Fruit fly (Drosophila melanogaster) whole organism, embryonic: ENCODE measurements around the gene pont.
A peak's percentile ranks its signal among the peaks of the same experiment; 100 is the strongest.

Experiments used
- CG10462 ChIP-seq: fragments of 200-800 bp; sonication (Bioruptor generic); optimal IDR thresholded peaks from 2 replicates; lab custom pipeline; 2016; ENCODE audit warnings: missing biosample characterization, missing genetic modification characterization
- CG11696 ChIP-seq: fragments of 200-800 bp; sonication (Bioruptor generic); IDR thresholded peaks from 2 replicates; pipeline ENCODE4 v1.3.6; 2022; ENCODE audit warnings: missing biosample characterization, missing genetic modification characterization
- CG12071 ChIP-seq: fragments of 200-800 bp; sonication (Bioruptor generic); optimal IDR thresholded peaks from 3 replicates; lab custom pipeline; 2018; ENCODE audit warnings: missing biosample characterization, mild to moderate bottlenecking, missing genetic modification characterization
- CG12104 ChIP-seq: fragments of 200-800 bp; sonication (Bioruptor generic); optimal IDR thresholded peaks from 3 replicates; lab custom pipeline; 2016; ENCODE audit warnings: missing biosample characterization, missing genetic modification characterization
- CG12299 ChIP-seq: fragments of 200-800 bp; sonication (Bioruptor generic); optimal IDR thresholded peaks from 2 replicates; lab custom pipeline; 2018; ENCODE audit warnings: missing biosample characterization, mild to moderate bottlenecking, missing genetic modification characterization
- CG13287 ChIP-seq: fragments of 200-800 bp; sonication (Bioruptor generic); IDR thresholded peaks from 2 replicates; pipeline ENCODE4 v1.3.6; 2022; ENCODE audit warnings: missing biosample characterization, missing genetic modification characterization; ENCODE audit not compliant: partially characterized antibody
- CG13424 ChIP-seq: fragments of 200-800 bp; sonication (Bioruptor generic); optimal IDR thresholded peaks from 2 replicates; lab custom pipeline; 2019; ENCODE audit warnings: missing biosample characterization, mild to moderate bottlenecking, missing genetic modification characterization, moderate library complexity
- CG15011 ChIP-seq: fragments of 200-800 bp; sonication (Bioruptor generic); optimal IDR thresholded peaks from 3 replicates; lab custom pipeline; 2018; ENCODE audit warnings: missing biosample characterization, mild to moderate bottlenecking, missing genetic modification characterization
- CG16815 ChIP-seq: fragments of 200-800 bp; sonication (Bioruptor generic); optimal IDR thresholded peaks from 3 replicates; lab custom pipeline; 2017; ENCODE audit warnings: missing biosample characterization, mild to moderate bottlenecking, missing genetic modification characterization
- CG18262 ChIP-seq: fragments of 200-800 bp; optimal IDR thresholded peaks from 3 replicates; lab custom pipeline; 2019; ENCODE audit warnings: missing biosample characterization, mild to moderate bottlenecking, missing genetic modification characterization, moderate library complexity
- CG2129 ChIP-seq: fragments of 200-800 bp; sonication (Bioruptor generic); IDR thresholded peaks from 2 replicates; pipeline ENCODE4 v1.3.6; 2022; ENCODE audit warnings: missing biosample characterization, missing genetic modification characterization; ENCODE audit not compliant: partially characterized antibody
- CG31388 ChIP-seq: fragments of 200-800 bp; sonication (Bioruptor generic); optimal IDR thresholded peaks from 2 replicates; lab custom pipeline; 2016; ENCODE audit warnings: missing biosample characterization, missing genetic modification characterization
- CG32772 ChIP-seq: fragments of 200-800 bp; sonication (Bioruptor generic); IDR thresholded peaks from 2 replicates; pipeline ENCODE4 v1.3.6; 2022; ENCODE audit warnings: missing biosample characterization, missing genetic modification characterization
- CG3281 ChIP-seq: fragments of 200-800 bp; sonication (Bioruptor generic); optimal IDR thresholded peaks from 3 replicates; lab custom pipeline; 2017; ENCODE audit warnings: missing biosample characterization, mild to moderate bottlenecking, missing genetic modification characterization
- CG34422 ChIP-seq: fragments of 200-800 bp; sonication (Bioruptor generic); IDR thresholded peaks from 3 replicates; pipeline ENCODE4 v1.3.6; 2022; ENCODE audit warnings: missing biosample characterization, missing genetic modification characterization
- CG3726 ChIP-seq: fragments of 200-800 bp; sonication (Bioruptor generic); IDR thresholded peaks from 3 replicates; pipeline ENCODE4, ENCODE4 v1.3.6; 2022; ENCODE audit warnings: missing biosample characterization, missing genetic modification characterization
- CG3995 ChIP-seq: fragments of 200-800 bp; sonication (Bioruptor generic); optimal IDR thresholded peaks from 3 replicates; lab custom pipeline; 2016; ENCODE audit warnings: missing biosample characterization, missing genetic modification characterization
- CG6765 ChIP-seq: fragments of 200-800 bp; sonication (Bioruptor generic); optimal IDR thresholded peaks from 3 replicates; lab custom pipeline; 2017; ENCODE audit warnings: missing biosample characterization, mild to moderate bottlenecking, missing genetic modification characterization
- CG6813 ChIP-seq: fragments of 200-800 bp; sonication (Bioruptor generic); optimal IDR thresholded peaks from 2 replicates; lab custom pipeline; 2017; ENCODE audit warnings: missing biosample characterization, missing genetic modification characterization, mild to moderate bottlenecking, moderate library complexity, missing genetic modification reagents
- CG7745 ChIP-seq: fragments of 200-800 bp; sonication (Bioruptor generic); optimal IDR thresholded peaks from 2 replicates; lab custom pipeline; 2018; ENCODE audit warnings: missing biosample characterization, mild to moderate bottlenecking, missing genetic modification characterization, moderate library complexity
- CG7839 ChIP-seq: fragments of 200-800 bp; sonication (Bioruptor generic); optimal IDR thresholded peaks from 3 replicates; lab custom pipeline; 2018; ENCODE audit warnings: missing biosample characterization, mild to moderate bottlenecking, missing genetic modification characterization, moderate library complexity
- CG8765 ChIP-seq: fragments of 200-800 bp; sonication (Bioruptor generic); IDR thresholded peaks from 2 replicates; pipeline ENCODE4 v1.3.6; 2022; ENCODE audit warnings: missing biosample characterization, missing genetic modification characterization
- Dp ChIP-seq: fragments of 200-800 bp; sonication (Bioruptor generic); optimal IDR thresholded peaks from 2 replicates; lab custom pipeline; 2018; ENCODE audit warnings: missing biosample characterization, mild to moderate bottlenecking, missing genetic modification characterization, moderate library complexity
- H15 ChIP-seq: fragments of 200-800 bp; sonication (Bioruptor generic); IDR thresholded peaks from 3 replicates; pipeline ENCODE4 v1.3.6; 2022; ENCODE audit warnings: missing biosample characterization, missing genetic modification characterization
- Hr78 ChIP-seq, 2 experiments: fragments of 200-800 bp in 1 of 2; fragments of >200 bp in 1 of 2; sonication (Bioruptor generic) in 1 of 2; optimal IDR thresholded peaks; 2 replicates each; lab custom pipeline; 2017 to 2019; ENCODE audit warnings: missing biosample characterization in 2 of 2, missing genetic modification characterization in 2 of 2, mild to moderate bottlenecking in 1 of 2, moderate library complexity in 1 of 2
- Kr ChIP-seq: fragments of 200-800 bp; sonication (Bioruptor generic); optimal IDR thresholded peaks from 2 replicates; lab custom pipeline; 2017; ENCODE audit warnings: missing biosample characterization, mild to moderate bottlenecking, missing genetic modification characterization
- Lim3 ChIP-seq: fragments of 200-800 bp; sonication (Bioruptor generic); IDR thresholded peaks from 2 replicates; pipeline ENCODE4 v1.3.6; 2022; ENCODE audit warnings: missing biosample characterization, missing genetic modification characterization
- Max ChIP-seq: fragments of 200-800 bp; sonication (Bioruptor generic); optimal IDR thresholded peaks from 2 replicates; lab custom pipeline; 2016; ENCODE audit warnings: missing biosample characterization, mild to moderate bottlenecking, missing genetic modification characterization
- Nf-YA ChIP-seq: fragments of 200-800 bp; sonication (Bioruptor generic); IDR thresholded peaks from 2 replicates; pipeline ENCODE4 v1.3.6; 2022; ENCODE audit warnings: missing biosample characterization, missing genetic modification characterization
- Nf-YB ChIP-seq: fragments of 200-800 bp; sonication (Bioruptor generic); optimal IDR thresholded peaks from 3 replicates; lab custom pipeline; 2019; ENCODE audit warnings: missing biosample characterization, mild to moderate bottlenecking, missing genetic modification characterization, moderate library complexity
- Nf-YC ChIP-seq: fragments of 200-800 bp; optimal IDR thresholded peaks from 3 replicates; lab custom pipeline; 2019; ENCODE audit warnings: missing biosample characterization, mild to moderate bottlenecking, missing genetic modification characterization, moderate library complexity
- Oaz ChIP-seq: fragments of 200-800 bp; sonication (Bioruptor generic); IDR thresholded peaks from 2 replicates; pipeline ENCODE4 v1.3.6; 2022; ENCODE audit warnings: missing biosample characterization, missing genetic modification characterization
- Rfx ChIP-seq: fragments of 200-800 bp; sonication (Bioruptor generic); IDR thresholded peaks from 2 replicates; pipeline ENCODE4 v1.3.6; 2022; ENCODE audit warnings: missing biosample characterization, missing genetic modification characterization
- Sox102F ChIP-seq: fragments of 200-800 bp; sonication (Bioruptor generic); optimal IDR thresholded peaks from 2 replicates; lab custom pipeline; 2018; ENCODE audit warnings: missing biosample characterization, mild to moderate bottlenecking, missing genetic modification characterization, moderate library complexity
- br ChIP-seq: fragments of >200 bp; optimal IDR thresholded peaks from 2 replicates; lab custom pipeline; 2017
- corto ChIP-seq: fragments of 200-800 bp; sonication (Bioruptor generic); optimal IDR thresholded peaks from 2 replicates; lab custom pipeline; 2016; ENCODE audit warnings: missing biosample characterization, mild to moderate bottlenecking, missing genetic modification characterization, moderate library complexity
- danr ChIP-seq: fragments of 200-800 bp; sonication (Bioruptor generic); IDR thresholded peaks from 2 replicates; pipeline ENCODE4 v1.3.6; 2022; ENCODE audit warnings: missing biosample characterization, missing genetic modification characterization
- dimm ChIP-seq: fragments of 200-800 bp; sonication (Bioruptor generic); IDR thresholded peaks from 2 replicates; pipeline ENCODE4 v1.3.6; 2022; ENCODE audit warnings: missing biosample characterization, missing genetic modification characterization
- dmrt99B ChIP-seq: fragments of 200-800 bp; sonication (Bioruptor generic); optimal IDR thresholded peaks from 2 replicates; lab custom pipeline; 2018; ENCODE audit warnings: missing biosample characterization, mild to moderate bottlenecking, missing genetic modification characterization, moderate library complexity
- grau ChIP-seq: fragments of 200-800 bp; optimal IDR thresholded peaks from 3 replicates; lab custom pipeline; 2019; ENCODE audit warnings: missing biosample characterization, mild to moderate bottlenecking, missing genetic modification characterization, moderate library complexity
- inv ChIP-seq: fragments of 200-800 bp; sonication (Bioruptor generic); IDR thresholded peaks from 2 replicates; pipeline ENCODE4 v1.3.6; 2022; ENCODE audit warnings: missing biosample characterization, missing genetic modification characterization; ENCODE audit not compliant: partially characterized antibody
- kah ChIP-seq: fragments of 200-800 bp; sonication (Bioruptor generic); optimal IDR thresholded peaks from 2 replicates; lab custom pipeline; 2018; ENCODE audit warnings: missing biosample characterization, mild to moderate bottlenecking, missing genetic modification characterization
- lilli ChIP-seq: fragments of 200-800 bp; sonication (Bioruptor generic); optimal IDR thresholded peaks from 3 replicates; lab custom pipeline; 2016; ENCODE audit warnings: missing biosample characterization, missing genetic modification characterization
- lov ChIP-seq, 2 experiments: fragments of 200-800 bp in 1 of 2; fragments of >200 bp in 1 of 2; sonication (Bioruptor generic) in 1 of 2; IDR thresholded peaks in 1 of 2; optimal IDR thresholded peaks in 1 of 2; 2 replicates in 1 of 2; 3 replicates in 1 of 2; pipeline versions ENCODE4 v1.3.6 to Lab custom; 2017 to 2022; ENCODE audit warnings: missing biosample characterization in 1 of 2, missing genetic modification characterization in 1 of 2
- luna ChIP-seq: fragments of 200-800 bp; sonication (Bioruptor generic); optimal IDR thresholded peaks from 2 replicates; lab custom pipeline; 2016; ENCODE audit warnings: missing biosample characterization, missing genetic modification characterization
- maf-S ChIP-seq: fragments of 200-800 bp; sonication (Bioruptor generic); optimal IDR thresholded peaks from 2 replicates; lab custom pipeline; 2016; ENCODE audit warnings: missing biosample characterization, missing genetic modification characterization
- rib ChIP-seq: fragments of 200-800 bp; sonication (Bioruptor generic); IDR thresholded peaks from 2 replicates; pipeline ENCODE4 v1.3.6; 2022; ENCODE audit warnings: missing biosample characterization, missing genetic modification characterization
- sens ChIP-seq: fragments of 200-800 bp; sonication (Bioruptor generic); peaks from one replicate; lab custom pipeline; 2016; ENCODE audit warnings: missing biosample characterization, missing genetic modification characterization
- unc-4 ChIP-seq: fragments of 200-800 bp; sonication (Bioruptor generic); IDR thresholded peaks from 2 replicates; pipeline ENCODE4 v1.3.6; 2022; ENCODE audit warnings: missing biosample characterization, missing genetic modification characterization; ENCODE audit not compliant: partially characterized antibody
- vvl ChIP-seq: fragments of 200-800 bp; sonication (Bioruptor generic); IDR thresholded peaks from 2 replicates; pipeline ENCODE4 v1.3.6; 2022; ENCODE audit warnings: missing biosample characterization, missing genetic modification characterization
- zen2 ChIP-seq: fragments of 200-800 bp; sonication (Bioruptor generic); IDR thresholded peaks from 3 replicates; pipeline ENCODE4 v1.3.6; 2022; ENCODE audit warnings: missing biosample characterization, missing genetic modification characterization; ENCODE audit not compliant: partially characterized antibody

The pont gene

DNA sequence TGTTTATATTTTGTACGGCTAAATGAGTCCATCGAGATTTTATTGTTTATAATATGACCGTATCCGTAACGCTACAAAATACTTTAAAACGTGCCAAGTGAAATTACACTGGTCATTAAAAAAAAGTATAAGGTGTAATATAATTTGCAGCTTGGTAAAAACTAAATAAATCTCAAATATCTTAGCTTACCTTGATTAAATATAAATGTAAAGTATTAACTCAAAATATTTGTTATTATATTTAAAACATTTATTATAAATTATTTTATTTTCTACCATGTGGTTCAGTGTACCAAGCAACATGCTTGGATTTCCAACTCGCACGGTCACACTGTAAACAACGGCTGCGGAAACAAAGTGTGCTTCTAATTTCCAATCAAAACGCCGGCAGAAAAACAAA, at the start of gene pont, which contains the start of gene Sirt6 (continued):
- no peak for TF ChIP-seq luna (GFP tag; lab: Kevin White, UChicago)
- TF ChIP-seq Nf-YA (GFP tag; lab: Robert Waterston, UW): no peak
- TF ChIP-seq corto (GFP tag; lab: Kevin White, UChicago): peak; percentile 29
- TF ChIP-seq inv (GFP tag; lab: Robert Waterston, UW): no peak
- no peak for TF ChIP-seq danr (GFP tag; lab: Robert Waterston, UW)
- TF ChIP-seq CG15011 (GFP tag; lab: Kevin White, UChicago): peak; percentile 76
- peak; percentile 94 for TF ChIP-seq Max (GFP tag; lab: Kevin White, UChicago)
- TF ChIP-seq CG2129: no peak
- TF ChIP-seq CG7839 (tag; lab: Kevin White, UChicago): peak; percentile 98
- TF ChIP-seq br (lab: Kevin White, UChicago): no peak
- TF ChIP-seq CG32772: no peak
- peak; percentile 92 for TF ChIP-seq CG12299 (tag; lab: Kevin White, UChicago)
- peak; percentile 89 for TF ChIP-seq CG3281
- peak; percentile 78 for TF ChIP-seq CG6813 (GFP tag; lab: Kevin White, UChicago)
- peak in 1 of 2 experiments; percentile 80 for TF ChIP-seq Hr78 (GFP tag; optimal IDR thresholded peaks at IDR 0.05; lab: Kevin White, UChicago)
- TF ChIP-seq lov (optimal IDR thresholded peaks at IDR 0.05; lab: Kevin White, UChicago): no peak
- TF ChIP-seq lov (GFP tag; IDR thresholded peaks at IDR 0.05; lab: Robert Waterston, UW): no peak
- TF ChIP-seq CG18262 (tag; lab: Kevin White, UChicago): peak; percentile 98
- no peak for TF ChIP-seq vvl (GFP tag; lab: Robert Waterston, UW)
- peak; percentile 84 for TF ChIP-seq Nf-YC (tag; lab: Kevin White, UChicago)
- no peak for TF ChIP-seq Rfx (GFP tag; lab: Robert Waterston, UW)
- TF ChIP-seq CG13287 (GFP tag; lab: Robert Waterston, UW): no peak
- peak; percentile 81 for TF ChIP-seq CG6765 (GFP tag; lab: Kevin White, UChicago)
- no peak for TF ChIP-seq Oaz
- peak; percentile 7 for TF ChIP-seq maf-S
- TF ChIP-seq CG3726: no peak
- peak; percentile 13 for TF ChIP-seq Dp (GFP tag; lab: Kevin White, UChicago)
- peak; percentile 89 for TF ChIP-seq CG31388
- peak; percentile 96 for TF ChIP-seq grau (tag; lab: Kevin White, UChicago)
- TF ChIP-seq CG13424: peak; percentile 96
- TF ChIP-seq CG16815: peak; percentile 93
- peak; percentile 97 for TF ChIP-seq Sox102F (GFP tag; lab: Kevin White, UChicago)
- peak; percentile 19 for TF ChIP-seq CG7745
- TF ChIP-seq CG11696 (GFP tag; lab: Robert Waterston, UW): no peak
- TF ChIP-seq CG10462 (GFP tag; lab: Kevin White, UChicago): peak; percentile 88
- TF ChIP-seq zen2: no peak
- TF ChIP-seq kah (GFP tag; lab: Kevin White, UChicago): peak; percentile 76
- peak; percentile 92 for TF ChIP-seq sens (GFP tag; lab: Kevin White, UChicago)
- TF ChIP-seq Lim3 (GFP tag; lab: Robert Waterston, UW): no peak
- no peak for TF ChIP-seq Kr (GFP tag; lab: Kevin White, UChicago)
- TF ChIP-seq lilli (GFP tag; lab: Kevin White, UChicago): peak; percentile 83
- no peak for TF ChIP-seq unc-4 (GFP tag; lab: Robert Waterston, UW)
- TF ChIP-seq CG8765 (GFP tag; lab: Robert Waterston, UW): no peak
- TF ChIP-seq CG12071 (GFP tag; lab: Kevin White, UChicago): peak; percentile 51
- peak; percentile 34 for TF ChIP-seq CG3995 (GFP tag; lab: Kevin White, UChicago)
- peak; percentile 84 for TF ChIP-seq Nf-YB (GFP tag; lab: Kevin White, UChicago)
- no peak for TF ChIP-seq rib (GFP tag; lab: Robert Waterston, UW)
- TF ChIP-seq dimm (GFP tag; lab: Robert Waterston, UW): no peak
- peak; percentile 93 for TF ChIP-seq CG12104 (GFP tag; lab: Kevin White, UChicago)
- TF ChIP-seq CG34422 (GFP tag; lab: Robert Waterston, UW): no peak
- TF ChIP-seq H15 (GFP tag; lab: Robert Waterston, UW): no peak
- peak; percentile 96 for TF ChIP-seq dmrt99B (tag; lab: Kevin White, UChicago)
